Fruit fly (Drosophila melanogaster) whole organism, pupa: Measurements from ENCODE around the gene Lst8.

ENCODE experiments used
- CG12605 ChIP-seq: fragments of 200-800 bp; sonication (Bioruptor generic); IDR thresholded peaks from 2 replicates; pipeline ENCODE4 v1.3.6; 2022; ENCODE audit warnings: missing biosample characterization, missing genetic modification characterization
- CG13204 ChIP-seq: fragments of 200-800 bp; sonication (Bioruptor generic); optimal IDR thresholded peaks from 2 replicates; lab custom pipeline; 2018; ENCODE audit warnings: missing biosample characterization, mild to moderate bottlenecking, missing genetic modification characterization, moderate library complexity
- CG15710 ChIP-seq: fragments of 200-800 bp; sonication (Bioruptor generic); optimal IDR thresholded peaks from 2 replicates; lab custom pipeline; 2018; ENCODE audit warnings: missing biosample characterization, mild to moderate bottlenecking, missing genetic modification characterization, moderate library complexity
- CG17806 ChIP-seq: fragments of 200-800 bp; sonication (Bioruptor generic); optimal IDR thresholded peaks from 2 replicates; lab custom pipeline; 2018; ENCODE audit warnings: missing biosample characterization, mild to moderate bottlenecking, missing genetic modification characterization, moderate library complexity
- CG32121 ChIP-seq: fragments of 200-800 bp; sonication (Bioruptor generic); IDR thresholded peaks from 2 replicates; pipeline ENCODE4 v1.3.6; 2022; ENCODE audit warnings: missing biosample characterization, missing genetic modification characterization
- CG34367 ChIP-seq: fragments of 200-800 bp; sonication (Bioruptor generic); optimal IDR thresholded peaks from 2 replicates; lab custom pipeline; 2018; ENCODE audit warnings: missing biosample characterization, mild to moderate bottlenecking, missing genetic modification characterization
- CG4496 ChIP-seq: fragments of 200-800 bp; sonication (Bioruptor generic); IDR thresholded peaks from 3 replicates; pipeline ENCODE4 v1.3.6; 2022; ENCODE audit warnings: missing biosample characterization, missing genetic modification characterization
- CG8159 ChIP-seq: fragments of 200-800 bp; sonication (Bioruptor generic); optimal IDR thresholded peaks from 3 replicates; lab custom pipeline; 2018; ENCODE audit warnings: missing biosample characterization, mild to moderate bottlenecking, missing genetic modification characterization, moderate library complexity
- CG9948 ChIP-seq: fragments of 200-800 bp; sonication (Bioruptor generic); optimal IDR thresholded peaks from 2 replicates; lab custom pipeline; 2018; ENCODE audit warnings: missing biosample characterization, mild to moderate bottlenecking, missing genetic modification characterization, moderate library complexity
- EcR ChIP-seq: fragments of 200-800 bp; sonication (Bioruptor generic); optimal IDR thresholded peaks from 3 replicates; lab custom pipeline; 2019; ENCODE audit warnings: missing biosample characterization, missing genetic modification characterization, mild to moderate bottlenecking, moderate library complexity, missing genetic modification reagents
- Ets98B ChIP-seq: fragments of 200-800 bp; sonication (Bioruptor generic); IDR thresholded peaks from 2 replicates; pipeline ENCODE4 v1.3.6; 2022; ENCODE audit warnings: missing biosample characterization, missing genetic modification characterization
- fd96Ca ChIP-seq: fragments of 200-800 bp; sonication (Bioruptor generic); IDR thresholded peaks from 3 replicates; pipeline ENCODE4 v1.3.6; 2022; ENCODE audit warnings: missing biosample characterization, missing genetic modification characterization
- gl ChIP-seq: fragments of 200-800 bp; sonication (Bioruptor generic); optimal IDR thresholded peaks from 2 replicates; lab custom pipeline; 2018; ENCODE audit warnings: missing biosample characterization, mild to moderate bottlenecking, missing genetic modification characterization
- rn ChIP-seq: fragments of 200-800 bp; sonication (Bioruptor generic); IDR thresholded peaks from 2 replicates; pipeline ENCODE4 v1.3.6; 2022; ENCODE audit warnings: missing biosample characterization, missing genetic modification characterization

dm6 chrX:9584948-9585315 is 20.8 kb downstream of the Lst8 start:
- no peak for TF ChIP-seq Ets98B (GFP tag; lab: Robert Waterston, UW)
- TF ChIP-seq fd96Ca (GFP tag; lab: Robert Waterston, UW), result no peak
- no peak for TF ChIP-seq CG4496 (GFP tag; lab: Robert Waterston, UW)
- no peak for TF ChIP-seq CG17806 (tag; lab: Kevin White, UChicago)
- TF ChIP-seq EcR, result no peak
- TF ChIP-seq CG15710 (tag; lab: Kevin White, UChicago), result no peak
- no peak for TF ChIP-seq CG34367
- no peak for TF ChIP-seq CG9948
- no peak for TF ChIP-seq CG13204
- TF ChIP-seq CG12605 (GFP tag; lab: Robert Waterston, UW), result no peak
- TF ChIP-seq CG32121 (GFP tag; lab: Robert Waterston, UW), result no peak
- no peak for TF ChIP-seq gl (tag; lab: Kevin White, UChicago)
- TF ChIP-seq CG8159 (tag; lab: Kevin White, UChicago), result no peak
- no peak for TF ChIP-seq rn (GFP tag; lab: Robert Waterston, UW)
